Worm (Caenorhabditis elegans) whole organism, L4 larva: ENCODE results near the gene szy-4.

Experiments
- D1046.2 ChIP-seq: fragments of 200-800 bp; sonication (Bioruptor generic); IDR thresholded peaks from 2 replicates; pipeline ENCODE4 v1.3.6; 2022; ENCODE audit warnings: missing genetic modification characterization, missing compliant biosample characterization
- F26F4.8 ChIP-seq: fragments of 200-800 bp; sonication (Bioruptor generic); conservative IDR thresholded peaks from 2 replicates; pipeline ENCODE4 v1.3.6; 2022; ENCODE audit warnings: missing genetic modification characterization, missing compliant biosample characterization
- F44E2.7 ChIP-seq: fragments of 200-800 bp; sonication (Bioruptor generic); IDR thresholded peaks from 2 replicates; pipeline ENCODE4 v2.1.2; 2022; ENCODE audit warnings: missing genetic modification characterization, missing compliant biosample characterization
- F49E8.2 ChIP-seq: sonication (generic microtip); optimal IDR thresholded peaks from 2 replicates; lab custom pipeline; 2016; ENCODE audit warnings: missing compliant biosample characterization, mild to moderate bottlenecking, missing genetic modification characterization, borderline replicate concordance
- T20F7.1 ChIP-seq: fragments of 200-800 bp; sonication (Bioruptor generic); optimal IDR thresholded peaks from 2 replicates; lab custom pipeline; 2018; ENCODE audit warnings: mild to moderate bottlenecking, missing genetic modification characterization, missing compliant biosample characterization
- Y75B8A.6 ChIP-seq: fragments of 200-800 bp; sonication (Bioruptor generic); IDR thresholded peaks from 2 replicates; pipeline ENCODE4 v1.3.6; 2022; ENCODE audit warnings: missing genetic modification reagents, missing genetic modification characterization, missing compliant biosample characterization
- ZK337.2 ChIP-seq: fragments of 200-800 bp; sonication (Bioruptor generic); IDR thresholded peaks from 2 replicates; pipeline ENCODE4 v1.3.6; 2022; ENCODE audit warnings: missing genetic modification reagents, missing genetic modification characterization, missing compliant biosample characterization
- ZK546.5 ChIP-seq, 2 experiments: sonication (generic microtip); optimal IDR thresholded peaks; 2 replicates each; lab custom pipeline; 2017; ENCODE audit warnings: missing biosample characterization in 2 of 2, missing genetic modification characterization in 2 of 2
- aha-1 ChIP-seq: fragments of 150-350 bp; peaks from one replicate; lab custom pipeline; 2014; ENCODE audit warnings: missing biosample characterization, missing genetic modification characterization
- ama-1 ChIP-seq: fragments of 150-350 bp; optimal IDR thresholded peaks from 2 replicates; lab custom pipeline; 2014; ENCODE audit warnings: inconsistent platforms, mixed read lengths
- arid-1 ChIP-seq: fragments of 200-800 bp; sonication (Bioruptor generic); conservative IDR thresholded peaks from 2 replicates; pipeline ENCODE4 v1.3.6; 2022; ENCODE audit warnings: missing genetic modification reagents, missing genetic modification characterization, missing compliant biosample characterization
- ceh-20 ChIP-seq: fragments of 200-800 bp; sonication (Bioruptor generic); IDR thresholded peaks from 2 replicates; pipeline ENCODE4 v1.3.6; 2022; ENCODE audit warnings: missing genetic modification reagents, missing genetic modification characterization, missing compliant biosample characterization
- ceh-28 ChIP-seq: fragments of 150-350 bp; optimal IDR thresholded peaks from 2 replicates; lab custom pipeline; 2014; ENCODE audit warnings: missing biosample characterization, missing genetic modification reagents, missing genetic modification characterization
- ceh-44 ChIP-seq: fragments of 200-800 bp; sonication (Bioruptor generic); IDR thresholded peaks from 2 replicates; pipeline ENCODE4 v1.3.6; 2022; ENCODE audit warnings: missing genetic modification reagents, missing genetic modification characterization, missing compliant biosample characterization
- ceh-62 ChIP-seq: sonication (generic microtip); optimal IDR thresholded peaks from 2 replicates; lab custom pipeline; 2017; ENCODE audit warnings: missing biosample characterization, missing genetic modification characterization
- ceh-82 ChIP-seq: sonication (generic microtip); optimal IDR thresholded peaks from 2 replicates; lab custom pipeline; 2017; ENCODE audit warnings: missing biosample characterization, missing genetic modification characterization
- ces-1 ChIP-seq: fragments of 150-350 bp; sonication (generic microtip); optimal IDR thresholded peaks from 4 replicates; lab custom pipeline; 2014; ENCODE audit warnings: missing biosample characterization, missing genetic modification reagents, missing genetic modification characterization
- ctbp-1 ChIP-seq: fragments of 200-800 bp; sonication (Bioruptor generic); IDR thresholded peaks from 2 replicates; pipeline ENCODE4 v1.3.6; 2022; ENCODE audit warnings: missing genetic modification reagents, missing genetic modification characterization, missing compliant biosample characterization
- daf-12 ChIP-seq: fragments of 150-350 bp; optimal IDR thresholded peaks from 2 replicates; lab custom pipeline; 2014; ENCODE audit warnings: missing biosample characterization, missing genetic modification reagents, missing genetic modification characterization
- daf-16 ChIP-seq, 3 experiments: sonication (generic microtip); optimal IDR thresholded peaks; 2 replicates each; lab custom pipeline; 2016 to 2017; ENCODE audit warnings: missing genetic modification characterization in 3 of 3, missing genetic modification reagents in 3 of 3, mild to moderate bottlenecking in 2 of 3, missing compliant biosample characterization in 2 of 3, missing biosample characterization in 1 of 3, moderate library complexity in 1 of 3
- daf-19 ChIP-seq: fragments of 200-800 bp; sonication (Bioruptor generic); conservative IDR thresholded peaks from 2 replicates; pipeline ENCODE4 v1.3.6; 2022; ENCODE audit warnings: missing genetic modification characterization, missing compliant biosample characterization
- daf-8 ChIP-seq: fragments of 200-800 bp; sonication (Bioruptor generic); IDR thresholded peaks from 2 replicates; pipeline ENCODE4 v1.3.6; 2022; ENCODE audit warnings: missing genetic modification characterization, missing compliant biosample characterization
- dmd-9 ChIP-seq: fragments of 200-800 bp; sonication (Bioruptor generic); IDR thresholded peaks from 2 replicates; pipeline ENCODE4 v1.3.6; 2022; ENCODE audit warnings: missing genetic modification reagents, missing genetic modification characterization, missing compliant biosample characterization
- gei-8 ChIP-seq: fragments of 200-800 bp; sonication (Bioruptor generic); optimal IDR thresholded peaks from 2 replicates; lab custom pipeline; 2018; ENCODE audit warnings: mild to moderate bottlenecking, missing genetic modification characterization, missing compliant biosample characterization
- hlh-11 ChIP-seq: fragments of 200-800 bp; sonication (Bioruptor generic); optimal IDR thresholded peaks from 2 replicates; lab custom pipeline; 2018; ENCODE audit warnings: mild to moderate bottlenecking, missing genetic modification characterization, missing compliant biosample characterization
- hlh-30 ChIP-seq: sonication (generic microtip); optimal IDR thresholded peaks from 2 replicates; lab custom pipeline; 2017; ENCODE audit warnings: antibody characterized with exemption, mild to moderate bottlenecking, missing genetic modification characterization, missing compliant biosample characterization; ENCODE audit not compliant: insufficient read depth
- hmg-1.1 ChIP-seq: fragments of 200-800 bp; sonication (Bioruptor generic); IDR thresholded peaks from 2 replicates; pipeline ENCODE4 v1.3.6; 2022; ENCODE audit warnings: missing genetic modification reagents, missing genetic modification characterization, missing compliant biosample characterization
- lin-38 ChIP-seq: fragments of 200-800 bp; sonication (Bioruptor generic); IDR thresholded peaks from 2 replicates; pipeline ENCODE4 v1.3.6; 2022; ENCODE audit warnings: missing genetic modification reagents, missing genetic modification characterization, missing compliant biosample characterization
- lsy-2 ChIP-seq, 2 experiments: fragments of 150-350 bp in 1 of 2; sonication (generic microtip) in 1 of 2; optimal IDR thresholded peaks; 2 replicates each; lab custom pipeline; 2014 to 2017; ENCODE audit warnings: missing biosample characterization in 2 of 2, missing genetic modification characterization in 2 of 2
- mdl-1 ChIP-seq, 2 experiments: fragments of 150-350 bp in 1 of 2; sonication (generic microtip) in 1 of 2; optimal IDR thresholded peaks; 2 replicates each; lab custom pipeline; 2014 to 2017; ENCODE audit warnings: missing biosample characterization in 2 of 2, missing genetic modification characterization in 2 of 2
- mep-1 ChIP-seq: fragments of 150-350 bp; sonication (generic microtip); optimal IDR thresholded peaks from 3 replicates; lab custom pipeline; 2014; ENCODE audit warnings: missing biosample characterization, missing genetic modification characterization
- mxl-3 ChIP-seq: fragments of 200-800 bp; sonication (Bioruptor generic); optimal IDR thresholded peaks from 2 replicates; lab custom pipeline; 2018; ENCODE audit warnings: mild to moderate bottlenecking, missing genetic modification characterization, missing compliant biosample characterization
- nhr-10 ChIP-seq: fragments of 150-350 bp; optimal IDR thresholded peaks from 2 replicates; lab custom pipeline; 2014; ENCODE audit warnings: missing biosample characterization, missing genetic modification characterization
- nhr-102 ChIP-seq: sonication (generic microtip); optimal IDR thresholded peaks from 2 replicates; lab custom pipeline; 2016; ENCODE audit warnings: mild to moderate bottlenecking, missing genetic modification characterization, moderate library complexity, missing compliant biosample characterization
- nhr-11 ChIP-seq: fragments of 150-350 bp; optimal IDR thresholded peaks from 2 replicates; lab custom pipeline; 2014; ENCODE audit warnings: missing biosample characterization, missing genetic modification characterization
- pha-4 ChIP-seq, 2 experiments: fragments of 150-350 bp in 1 of 2; fragments of 200-800 bp in 1 of 2; sonication (Bioruptor generic) in 1 of 2; IDR thresholded peaks in 1 of 2; optimal IDR thresholded peaks in 1 of 2; 2 replicates each; pipeline versions ENCODE4 v1.3.6 to Lab custom; 2014 to 2022; ENCODE audit warnings: missing genetic modification characterization in 2 of 2, missing genetic modification reagents in 2 of 2, missing biosample characterization in 1 of 2, missing compliant biosample characterization in 1 of 2
- sdz-12 ChIP-seq: fragments of 200-800 bp; sonication (Bioruptor generic); optimal IDR thresholded peaks from 2 replicates; lab custom pipeline; 2018; ENCODE audit warnings: mild to moderate bottlenecking, missing genetic modification characterization, missing compliant biosample characterization
- tra-1 ChIP-seq: fragments of 200-800 bp; sonication (Bioruptor generic); IDR thresholded peaks from 2 replicates; pipeline ENCODE4 v1.3.6; 2022; ENCODE audit warnings: missing genetic modification reagents, missing genetic modification characterization, missing compliant biosample characterization
- zag-1 ChIP-seq: fragments of 150-350 bp; optimal IDR thresholded peaks from 2 replicates; lab custom pipeline; 2014; ENCODE audit warnings: missing biosample characterization, missing genetic modification characterization
- zfp-2 ChIP-seq: sonication (generic microtip); optimal IDR thresholded peaks from 2 replicates; lab custom pipeline; 2016; ENCODE audit warnings: mild to moderate bottlenecking, missing genetic modification characterization, missing compliant biosample characterization

The szy-4 gene

DNA sequence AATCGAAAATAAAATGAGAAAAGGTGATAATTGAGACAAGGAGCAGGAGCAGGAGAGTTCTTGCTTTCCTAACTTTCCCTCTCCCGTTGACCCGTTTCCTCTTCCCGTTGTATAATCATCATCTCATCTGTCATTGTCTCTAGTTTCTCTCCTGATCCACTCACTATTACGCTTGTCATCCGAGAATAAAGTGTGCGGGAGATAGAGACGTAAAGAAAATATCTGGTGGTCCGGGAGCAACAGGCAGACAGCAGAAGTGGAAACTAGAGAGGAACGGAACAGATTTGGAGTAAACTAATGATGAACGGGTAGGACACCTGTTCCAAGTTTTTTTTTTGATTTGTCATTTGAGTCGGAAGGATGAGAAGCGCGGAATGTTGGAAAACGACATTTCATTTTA lies 28.3 kb upstream of the szy-4 start:
- TF ChIP-seq ces-1 (GFP tag; lab: Kevin White, UChicago) (no peak), daf-16 (GFP tag; optimal IDR thresholded peaks at IDR 0.05; lab: Kevin White, UChicago) (peak in 1 of 2 experiments; percentile 71), daf-16 (tag; optimal IDR thresholded peaks at IDR 0.05; lab: Kevin White, UChicago) (no peak)

DNA sequence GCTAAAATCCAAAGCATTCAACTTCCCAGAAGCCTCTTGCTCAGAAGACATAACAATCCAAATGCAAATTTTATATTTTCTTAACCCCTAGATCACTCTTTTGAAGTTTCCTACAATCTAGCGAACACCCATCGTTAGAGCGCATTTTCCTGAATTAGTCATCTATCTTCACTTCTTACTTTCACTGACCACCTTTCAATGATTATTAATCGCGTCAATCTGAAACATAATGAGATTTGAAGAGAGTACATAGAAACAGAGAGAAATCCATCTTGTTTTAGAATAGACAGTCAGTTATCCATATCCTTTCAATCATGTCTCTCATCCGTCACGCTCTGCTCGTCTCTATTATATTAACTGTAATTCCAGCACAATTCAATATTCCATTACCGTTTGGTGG lies 27.3 kb upstream of the szy-4 start, which contains the start of gene F40H3.3:
Gene F40H3.3 (plus strand): TSS at position 280 of the 400 bp plus-strand sequence.
- TF ChIP-seq ZK337.2 (GFP tag; lab: Robert Waterston, UW) (no peak), ceh-28 (tag; lab: Kevin White, UChicago) (no peak), F26F4.8 (GFP tag; lab: Robert Waterston, UW) (no peak), ceh-82 (tag; lab: Kevin White, UChicago) (no peak), nhr-102 (tag; lab: Kevin White, UChicago) (no peak), ctbp-1 (GFP tag; lab: Robert Waterston, UW) (no peak), daf-19 (GFP tag; lab: Robert Waterston, UW) (no peak), mdl-1 (tag; optimal IDR thresholded peaks at IDR 0.05; lab: Kevin White, UChicago) (no peak), ceh-44 (GFP tag; lab: Robert Waterston, UW) (no peak), zag-1 (tag; lab: Kevin White, UChicago) (no peak)

DNA sequence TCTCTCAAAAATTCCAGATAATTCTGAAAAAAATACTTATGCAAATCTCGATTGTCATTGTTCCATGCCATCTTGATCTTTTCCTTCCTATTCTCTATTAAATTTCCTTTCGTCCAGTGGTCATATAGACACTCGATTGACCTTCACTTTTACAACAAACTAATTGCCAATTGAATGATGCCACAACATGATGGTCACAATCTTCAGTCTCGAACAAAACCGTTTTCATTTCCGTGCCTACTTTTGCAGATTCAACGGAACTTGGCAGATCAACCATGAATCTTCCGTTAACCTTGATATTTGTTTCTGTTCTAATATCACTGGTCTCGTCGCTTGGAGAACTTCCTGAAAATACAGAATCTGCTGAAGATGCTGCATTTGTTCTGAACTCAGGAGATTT lies 25.1 kb upstream of the szy-4 start, which contains the start of gene F40H3.2:
Gene F40H3.2 (plus strand): TSS at position 250 of the 400 bp plus-strand sequence.
- no peak for TF ChIP-seq nhr-102 (tag; lab: Kevin White, UChicago)

DNA sequence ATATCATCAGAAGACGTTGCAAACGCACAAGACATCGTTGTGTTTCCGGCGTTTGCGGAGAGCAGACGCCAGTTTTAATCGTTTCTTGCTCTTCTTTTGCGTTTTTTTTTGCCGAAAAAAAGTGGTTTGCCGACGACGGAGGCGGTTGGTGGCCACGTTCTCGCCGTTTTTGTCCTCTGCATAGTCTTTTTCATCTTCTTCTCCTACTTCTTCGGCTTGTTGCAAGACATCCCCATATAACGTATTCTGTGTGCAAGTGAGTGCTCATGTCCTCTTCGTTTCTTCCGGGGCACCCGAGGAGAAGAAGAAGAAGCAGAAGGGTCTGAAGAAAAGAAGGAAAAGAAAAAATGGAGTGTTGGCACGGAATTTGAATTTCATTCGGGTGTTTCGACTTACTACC lies 23.5 kb upstream of the szy-4 start:
- TF ChIP-seq T20F7.1 (GFP tag; lab: Kevin White, UChicago) (no peak), zfp-2 (tag; lab: Kevin White, UChicago) (no peak), hmg-1.1 (GFP tag; lab: Robert Waterston, UW) (0 out of 2 replicates have a peak, but pooled peaks have one; percentile 59), aha-1 (tag; lab: Kevin White, UChicago) (peak; percentile 77), mdl-1 (tag; optimal IDR thresholded peaks at IDR 0.05; lab: Kevin White, UChicago) (peak in 1 of 2 experiments; percentile 18), gei-8 (GFP tag; lab: Kevin White, UChicago) (no peak), ceh-20 (GFP tag; lab: Robert Waterston, UW) (peak; percentile 18; the same call in 1 of the 2 replicates), F44E2.7 (GFP tag; lab: Robert Waterston, UW) (no peak), Y75B8A.6 (GFP tag; lab: Robert Waterston, UW) (no peak)

DNA sequence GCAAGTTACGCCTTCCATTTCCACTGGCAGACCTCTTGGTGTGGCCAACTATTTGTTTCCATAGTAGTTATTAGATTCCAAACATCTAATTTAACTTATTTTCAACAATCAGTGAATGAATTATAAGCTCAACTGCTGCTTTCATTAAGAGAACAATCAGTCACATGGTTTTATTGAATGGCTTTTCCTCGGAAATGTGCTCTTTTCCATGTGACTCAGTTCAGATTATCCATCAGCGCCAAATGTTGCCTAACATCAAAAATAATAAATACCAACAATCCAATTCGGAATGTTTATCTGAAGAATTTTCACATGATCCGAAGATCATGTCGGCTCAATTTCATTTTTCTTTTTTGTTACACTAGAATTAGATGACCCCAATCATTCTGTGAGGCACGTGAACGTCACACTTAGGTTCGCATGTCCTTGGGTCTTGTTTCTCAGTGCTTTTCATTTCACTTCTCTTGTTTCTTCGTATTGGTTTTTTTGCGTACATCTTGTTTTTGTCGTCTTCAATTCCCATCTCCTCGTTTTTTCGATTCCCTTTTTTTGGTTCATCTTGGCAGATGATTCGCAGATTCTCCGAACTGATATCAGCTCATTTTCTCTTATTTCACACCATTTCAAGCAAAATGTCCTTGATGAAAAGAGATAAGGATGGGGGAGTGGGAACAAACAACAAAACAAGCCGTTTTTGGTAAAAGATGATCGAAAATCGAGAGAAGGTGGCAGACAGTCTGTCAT lies 22.2 kb upstream of the szy-4 start:
- no peak for TF ChIP-seq pha-4 (GFP tag; IDR thresholded peaks at IDR 0.05; lab: Robert Waterston, UW)
- TF ChIP-seq pha-4 (tag; optimal IDR thresholded peaks at IDR 0.05; lab: Kevin White, UChicago) = no peak
- peak in 1 of 2 experiments; percentile 56 for TF ChIP-seq daf-16 (GFP tag; optimal IDR thresholded peaks at IDR 0.05; lab: Kevin White, UChicago)
- TF ChIP-seq daf-16 (tag; optimal IDR thresholded peaks at IDR 0.05; lab: Kevin White, UChicago) = no peak
- TF ChIP-seq nhr-10 (tag; lab: Kevin White, UChicago) = no peak
- TF ChIP-seq arid-1 = no peak
- no peak for TF ChIP-seq daf-8 (GFP tag; lab: Robert Waterston, UW)
- TF ChIP-seq F49E8.2 (tag; lab: Kevin White, UChicago) = no peak
- no peak for TF ChIP-seq mep-1
- no peak for TF ChIP-seq ceh-82 (tag; lab: Kevin White, UChicago)
- 0 out of 2 replicates have a peak, but pooled peaks have one; percentile 52 for TF ChIP-seq tra-1
- TF ChIP-seq ama-1 (lab: Kevin White, UChicago) = no peak
- no peak for TF ChIP-seq lin-38 (GFP tag; lab: Robert Waterston, UW)
- no peak for TF ChIP-seq D1046.2 (GFP tag; lab: Robert Waterston, UW)
- no peak for TF ChIP-seq ctbp-1 (GFP tag; lab: Robert Waterston, UW)
- peak; percentile 34 for TF ChIP-seq hlh-11
- no peak for TF ChIP-seq sdz-12 (GFP tag; lab: Kevin White, UChicago)
- TF ChIP-seq nhr-11 (tag; lab: Kevin White, UChicago) = peak; percentile 27
- TF ChIP-seq ZK546.5 (tag; optimal IDR thresholded peaks at IDR 0.05; lab: Kevin White, UChicago) = no peak
- TF ChIP-seq daf-12 = no peak
- no peak for TF ChIP-seq lsy-2 (tag; optimal IDR thresholded peaks at IDR 0.05; lab: Kevin White, UChicago)
- TF ChIP-seq hlh-30 (tag; lab: Kevin White, UChicago) = peak; percentile 74
- no peak for TF ChIP-seq dmd-9 (GFP tag; lab: Robert Waterston, UW)
- no peak for TF ChIP-seq ceh-62 (tag; lab: Kevin White, UChicago)
- peak; percentile 26 for TF ChIP-seq mxl-3 (GFP tag; lab: Kevin White, UChicago)
